Worm (Caenorhabditis elegans): Measurements from ENCODE around the gene R02F11.9.

The R02F11.9 gene

ce11 chrV:4787836-4788235 lies 570 bp downstream of the R02F11.9 start:
- TF ChIP-seq mab-5 (tag; optimal IDR thresholded peaks at IDR 0.05) = no peak
- TF ChIP-seq nhr-2 (tag; optimal IDR thresholded peaks at IDR 0.05) = no peak
- no peak for TF ChIP-seq elt-3 (tag; optimal IDR thresholded peaks at IDR 0.05)
- no peak for TF ChIP-seq zip-8 (tag; optimal IDR thresholded peaks at IDR 0.05)
- no peak for TF ChIP-seq lin-32 (GFP tag; optimal IDR thresholded peaks at IDR 0.05)
- no peak for TF ChIP-seq ztf-11 (tag; optimal IDR thresholded peaks at IDR 0.05)
- no peak for TF ChIP-seq pha-4 (tag; optimal IDR thresholded peaks at IDR 0.05)
- TF ChIP-seq ceh-83 (GFP tag; optimal IDR thresholded peaks at IDR 0.05) = no peak
- TF ChIP-seq mep-1 (tag; optimal IDR thresholded peaks at IDR 0.05) = no peak
- no peak for TF ChIP-seq ceh-43 (GFP tag; optimal IDR thresholded peaks at IDR 0.05)
- no peak for TF ChIP-seq hlh-1 (tag; optimal IDR thresholded peaks at IDR 0.05)
- TF ChIP-seq ces-1 (GFP tag; optimal IDR thresholded peaks at IDR 0.05) = no peak
- no peak for TF ChIP-seq elt-1 (tag; optimal IDR thresholded peaks at IDR 0.05; ENCODE audit: borderline replicate concordance, insufficient read depth)
- no peak for TF ChIP-seq ceh-39 (tag; optimal IDR thresholded peaks at IDR 0.05)

- TF ChIP-seq ceh-39 (tag; optimal IDR thresholded peaks at IDR 0.05) = no peak
- TF ChIP-seq nhr-2 (tag; optimal IDR thresholded peaks at IDR 0.05) = no peak
- no peak for TF ChIP-seq tbx-8 (GFP tag; optimal IDR thresholded peaks at IDR 0.05)
- TF ChIP-seq nhr-76 (tag; optimal IDR thresholded peaks at IDR 0.05) = no peak
- TF ChIP-seq drap-1 (GFP tag; optimal IDR thresholded peaks at IDR 0.05) = no peak
- no peak for TF ChIP-seq M03D4.4 (tag; optimal IDR thresholded peaks at IDR 0.05)
- TF ChIP-seq flh-1 (GFP tag; optimal IDR thresholded peaks at IDR 0.05) = no peak
- TF ChIP-seq unc-39 (tag; optimal IDR thresholded peaks at IDR 0.05) = no peak
- no peak for TF ChIP-seq ztf-11 (tag; optimal IDR thresholded peaks at IDR 0.05)
- TF ChIP-seq lsy-2 (tag; optimal IDR thresholded peaks at IDR 0.05) = no peak
- TF ChIP-seq mab-5 (tag; optimal IDR thresholded peaks at IDR 0.05) = no peak
- TF ChIP-seq cnd-1 (tag; optimal IDR thresholded peaks at IDR 0.05) = no peak
- TF ChIP-seq mep-1 (tag; optimal IDR thresholded peaks at IDR 0.05) = no peak
- no peak for TF ChIP-seq lin-13 (tag; optimal IDR thresholded peaks at IDR 0.05)
- no peak for TF ChIP-seq nhr-237 (tag; optimal IDR thresholded peaks at IDR 0.05)
Measured at ce11 chrV:4788823-4789222, 1.6 kb downstream of the R02F11.9 start, which contains the start of gene R02F11.10. TSS of gene R02F11.10 (plus strand) at chrV:4789123.

- TF ChIP-seq sptf-1 (tag; optimal IDR thresholded peaks at IDR 0.05) = no peak
- TF ChIP-seq mab-5 (tag; optimal IDR thresholded peaks at IDR 0.05) = no peak
- no peak for TF ChIP-seq hlh-1 (tag; optimal IDR thresholded peaks at IDR 0.05)
Measured at ce11 chrV:4790368-4790767, 3.1 kb downstream of the R02F11.9 start, which contains the start of gene R02F11.12. TSS of gene R02F11.12 (plus strand) at chrV:4790668.

ce11 chrV:4791569-4791968 lies 4.3 kb downstream of the R02F11.9 start, which contains the start of gene R02F11.11:
TSS of gene R02F11.11 (plus strand) at chrV:4791869.
- no peak for TF ChIP-seq drap-1 (GFP tag; optimal IDR thresholded peaks at IDR 0.05)
- no peak for TF ChIP-seq mls-2 (tag; optimal IDR thresholded peaks at IDR 0.05)
- TF ChIP-seq hlh-1 (tag; optimal IDR thresholded peaks at IDR 0.05) = no peak
- no peak for TF ChIP-seq lin-13 (tag; optimal IDR thresholded peaks at IDR 0.05)
- no peak for TF ChIP-seq nhr-76 (tag; optimal IDR thresholded peaks at IDR 0.05)
- no peak for TF ChIP-seq elt-3 (tag; optimal IDR thresholded peaks at IDR 0.05)

- TF ChIP-seq elt-3 (tag; optimal IDR thresholded peaks at IDR 0.05) (no peak), ceh-43 (GFP tag; optimal IDR thresholded peaks at IDR 0.05) (no peak), blmp-1 (tag; optimal IDR thresholded peaks at IDR 0.05) (no peak), unc-62 (GFP tag; optimal IDR thresholded peaks at IDR 0.05) (no peak), ceh-39 (tag; optimal IDR thresholded peaks at IDR 0.05) (no peak), M03D4.4 (tag; optimal IDR thresholded peaks at IDR 0.05) (no peak), ceh-83 (GFP tag; optimal IDR thresholded peaks at IDR 0.05) (no peak), unc-120 (tag; optimal IDR thresholded peaks at IDR 0.05; ENCODE audit: poor library complexity, severe bottlenecking) (no peak), tbx-8 (GFP tag; optimal IDR thresholded peaks at IDR 0.05) (no peak)
Measured at ce11 chrV:4794308-4794707, 7.0 kb downstream of the R02F11.9 start, which contains the start of gene R02F11.2. TSS of gene R02F11.2 (plus strand) at chrV:4794599.

ce11 chrV:4800794-4801193 lies 13.5 kb downstream of the R02F11.9 start, which contains the start of gene R02F11.1:
TSS of gene R02F11.1 (plus strand) at chrV:4801094.
- TF ChIP-seq nhr-76 (tag; optimal IDR thresholded peaks at IDR 0.05) = no peak
- no peak for TF ChIP-seq zip-8 (tag; optimal IDR thresholded peaks at IDR 0.05)
- no peak for TF ChIP-seq nhr-12 (tag; optimal IDR thresholded peaks at IDR 0.05)
- no peak for TF ChIP-seq bed-3 (GFP tag; optimal IDR thresholded peaks at IDR 0.05)
- TF ChIP-seq unc-62 (GFP tag; optimal IDR thresholded peaks at IDR 0.05) = no peak
- TF ChIP-seq pha-4 (tag; optimal IDR thresholded peaks at IDR 0.05) = no peak
- no peak for TF ChIP-seq elt-1 (tag; optimal IDR thresholded peaks at IDR 0.05; ENCODE audit: borderline replicate concordance, insufficient read depth)
- TF ChIP-seq M03D4.4 (tag; optimal IDR thresholded peaks at IDR 0.05) = no peak
- TF ChIP-seq lin-32 (GFP tag; optimal IDR thresholded peaks at IDR 0.05) = no peak
- no peak for TF ChIP-seq mab-5 (tag; optimal IDR thresholded peaks at IDR 0.05)
- no peak for TF ChIP-seq tbx-8 (GFP tag; optimal IDR thresholded peaks at IDR 0.05)
- TF ChIP-seq ceh-83 (GFP tag; optimal IDR thresholded peaks at IDR 0.05) = no peak
- no peak for TF ChIP-seq flh-1 (GFP tag; optimal IDR thresholded peaks at IDR 0.05)
- no peak for TF ChIP-seq mep-1 (tag; optimal IDR thresholded peaks at IDR 0.05)
- no peak for TF ChIP-seq ces-1 (GFP tag; optimal IDR thresholded peaks at IDR 0.05)
- TF ChIP-seq unc-120 (tag; optimal IDR thresholded peaks at IDR 0.05; ENCODE audit: poor library complexity, severe bottlenecking) = no peak
- TF ChIP-seq hlh-1 (tag; optimal IDR thresholded peaks at IDR 0.05) = no peak
- no peak for TF ChIP-seq blmp-1 (tag; optimal IDR thresholded peaks at IDR 0.05)

Measured in whole organism, mixed stage, embryonic.